Worm (Caenorhabditis elegans): ENCODE measurements around the gene clh-6.

clh-6 gene

ce11 chrV:12038783-12039182 lies 24.4 kb downstream of the clh-6 start (continued):
- TF ChIP-seq fkh-6 (tag; optimal IDR thresholded peaks at IDR 0.05) (no peak), sox-4 (tag; optimal IDR thresholded peaks at IDR 0.05) (no peak), lin-11 (tag; optimal IDR thresholded peaks at IDR 0.05) (no peak), ceh-48 (tag; optimal IDR thresholded peaks at IDR 0.05) (no peak), ztf-16 (tag; optimal IDR thresholded peaks at IDR 0.05) (no peak), ceh-34 (tag; optimal IDR thresholded peaks at IDR 0.05) (peak; percentile 37), ceh-31 (tag; optimal IDR thresholded peaks at IDR 0.05) (peak; percentile 44), mec-3 (tag; optimal IDR thresholded peaks at IDR 0.05; ENCODE audit: borderline replicate concordance) (no peak), pha-4 (tag; optimal IDR thresholded peaks at IDR 0.05) (no peak), ref-2 (tag; optimal IDR thresholded peaks at IDR 0.05) (peak; percentile 25), pax-1 (tag; optimal IDR thresholded peaks at IDR 0.05) (no peak), unc-86 (tag; optimal IDR thresholded peaks at IDR 0.05) (no peak), eyg-1 (tag; optimal IDR thresholded peaks at IDR 0.05) (no peak), unc-55 (GFP tag; optimal IDR thresholded peaks at IDR 0.05) (no peak), ceh-6 (GFP tag; optimal IDR thresholded peaks at IDR 0.05) (no peak)

ce11 chrV:12038317-12038716 lies 24.9 kb downstream of the clh-6 start:
- TF ChIP-seq unc-42 (tag; optimal IDR thresholded peaks at IDR 0.05) (no peak), sox-2 (GFP tag; IDR thresholded peaks at IDR 0.05) (peak; percentile 4; the same call in 1 of the 2 replicates)

- TF ChIP-seq ceh-24 (tag; optimal IDR thresholded peaks at IDR 0.05) (no peak), sox-2 (GFP tag; IDR thresholded peaks at IDR 0.05) (no peak), ceh-48 (tag; optimal IDR thresholded peaks at IDR 0.05) (no peak), odd-2 (tag; optimal IDR thresholded peaks at IDR 0.05) (no peak), unc-42 (tag; optimal IDR thresholded peaks at IDR 0.05) (no peak), K09A11.1 (tag; optimal IDR thresholded peaks at IDR 0.05; ENCODE audit: insufficient read depth) (no peak), ceh-34 (tag; optimal IDR thresholded peaks at IDR 0.05) (no peak)
These were observed 25.3 kb downstream of the clh-6 start for ce11 chrV:12037889-12038288.

- no peak for TF ChIP-seq pqm-1 (tag; optimal IDR thresholded peaks at IDR 0.05)
- no peak for TF ChIP-seq lin-11 (tag; optimal IDR thresholded peaks at IDR 0.05)
- no peak for TF ChIP-seq ceh-30 (tag; optimal IDR thresholded peaks at IDR 0.05)
- TF ChIP-seq zip-5 (tag; optimal IDR thresholded peaks at IDR 0.05): no peak
- TF ChIP-seq hlh-13 (GFP tag; optimal IDR thresholded peaks at IDR 0.05): no peak
- peak; percentile 18; the same call in 1 of the 2 replicates for TF ChIP-seq sox-2 (GFP tag; IDR thresholded peaks at IDR 0.05)
- TF ChIP-seq fkh-6 (tag; optimal IDR thresholded peaks at IDR 0.05): no peak
- TF ChIP-seq ceh-31 (tag; optimal IDR thresholded peaks at IDR 0.05): peak; percentile 20
- no peak for TF ChIP-seq nfya-1 (tag; optimal IDR thresholded peaks at IDR 0.05)
- TF ChIP-seq F13H6.1 (tag; optimal IDR thresholded peaks at IDR 0.05): no peak
- TF ChIP-seq unc-42 (tag; optimal IDR thresholded peaks at IDR 0.05): peak; percentile 23
These were observed 27.0 kb downstream of the clh-6 start for ce11 chrV:12036129-12036528.

ce11 chrV:12033841-12034240 lies 29.3 kb downstream of the clh-6 start:
- peak; percentile 62 for TF ChIP-seq unc-42 (tag; optimal IDR thresholded peaks at IDR 0.05)
- TF ChIP-seq ceh-31 (tag; optimal IDR thresholded peaks at IDR 0.05): no peak

- no peak for TF ChIP-seq pag-3 (tag; optimal IDR thresholded peaks at IDR 0.05; ENCODE audit: borderline replicate concordance)
- TF ChIP-seq sox-2 (GFP tag; IDR thresholded peaks at IDR 0.05): no peak
- no peak for TF ChIP-seq F13H6.1 (tag; optimal IDR thresholded peaks at IDR 0.05)
- TF ChIP-seq ceh-34 (tag; optimal IDR thresholded peaks at IDR 0.05): no peak
- no peak for TF ChIP-seq ceh-19 (GFP tag; optimal IDR thresholded peaks at IDR 0.05)
These were observed 31.1 kb downstream of the clh-6 start, which contains the start of gene pkc-1 for ce11 chrV:12032060-12032459. TSS of gene pkc-1 (minus strand) at chrV:12032160.

ce11 chrV:12028151-12028550 lies 35.0 kb downstream of the clh-6 start:
- TF ChIP-seq rnt-1 (tag; optimal IDR thresholded peaks at IDR 0.05) (no peak), unc-55 (GFP tag; optimal IDR thresholded peaks at IDR 0.05) (no peak), ets-4 (tag; optimal IDR thresholded peaks at IDR 0.05) (no peak), eyg-1 (tag; optimal IDR thresholded peaks at IDR 0.05) (no peak), fax-1 (tag; optimal IDR thresholded peaks at IDR 0.05) (no peak), ceh-19 (GFP tag; optimal IDR thresholded peaks at IDR 0.05) (no peak), C38D4.7 (GFP tag; optimal IDR thresholded peaks at IDR 0.05) (no peak), unc-42 (tag; optimal IDR thresholded peaks at IDR 0.05) (no peak), mec-3 (tag; optimal IDR thresholded peaks at IDR 0.05; ENCODE audit: borderline replicate concordance) (no peak), elt-2 (tag; optimal IDR thresholded peaks at IDR 0.05) (no peak), sox-2 (GFP tag; IDR thresholded peaks at IDR 0.05) (no peak), hlh-8 (tag; optimal IDR thresholded peaks at IDR 0.05) (no peak)
